Worm (Caenorhabditis elegans) whole organism, L4/young adult: ENCODE results near the gene tmem-120.

Experiments
- W03F9.2 ChIP-seq: fragments of 150-350 bp; optimal IDR thresholded peaks from 2 replicates; lab custom pipeline; 2014; ENCODE audit warnings: missing biosample characterization, missing genetic modification characterization
- dao-5 ChIP-seq: sonication (generic microtip); optimal IDR thresholded peaks from 2 replicates; lab custom pipeline; 2016; ENCODE audit warnings: missing genotype, missing genetic modification characterization, moderate library complexity, missing compliant biosample characterization
- him-1 ChIP-seq: sonication (generic microtip); optimal IDR thresholded peaks from 2 replicates; lab custom pipeline; 2016; ENCODE audit warnings: missing genotype, missing genetic modification reagents, missing genetic modification characterization, missing compliant biosample characterization

DNA sequence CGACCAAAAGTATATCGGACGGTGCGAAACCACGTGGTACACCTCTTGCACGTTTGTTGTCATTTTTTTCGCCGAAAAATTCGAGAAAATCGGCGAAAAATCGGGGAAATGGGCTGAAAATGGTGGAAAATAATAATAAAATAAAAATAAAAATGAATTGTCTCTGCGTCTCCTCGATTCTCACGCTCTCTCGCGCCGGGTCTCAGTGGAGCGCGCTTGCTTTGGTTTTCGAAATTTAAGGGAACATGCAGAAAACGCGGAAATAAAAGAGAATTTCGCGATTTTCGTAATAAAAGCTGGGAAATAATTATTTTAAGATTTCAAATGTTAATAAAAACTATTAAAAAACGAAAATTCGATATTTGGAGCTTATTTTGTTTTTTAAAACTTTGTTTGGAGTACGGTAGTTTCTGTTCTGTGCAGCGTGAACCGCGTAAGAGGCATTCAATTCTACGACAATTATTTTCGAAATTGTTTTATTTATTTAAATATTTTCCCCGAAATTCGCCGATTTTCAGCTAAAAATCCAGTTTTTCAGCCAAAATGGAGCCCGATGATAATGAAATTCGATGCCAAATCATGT lies 21.8 kb downstream of the tmem-120 start, which contains the start of the genes ave-1 and M01G5.1:
- TF ChIP-seq him-1 (tag; lab: Kevin White, UChicago) (no peak), W03F9.2 (tag; lab: Kevin White, UChicago) (peak; percentile 50), dao-5 (tag; lab: Kevin White, UChicago) (no peak)
